Worm (Caenorhabditis elegans): ENCODE data around the gene acr-3.

- no peak for TF ChIP-seq unc-39 (tag; optimal IDR thresholded peaks at IDR 0.05)
- no peak for TF ChIP-seq unc-62 (GFP tag; optimal IDR thresholded peaks at IDR 0.05)
- TF ChIP-seq nhr-12 (tag; optimal IDR thresholded peaks at IDR 0.05), result no peak
- TF ChIP-seq elt-1 (tag; optimal IDR thresholded peaks at IDR 0.05; ENCODE audit: borderline replicate concordance, insufficient read depth), result no peak
- no peak for TF ChIP-seq snpc-4 (tag; optimal IDR thresholded peaks at IDR 0.05)
These were observed 40.8 kb downstream of the acr-3 start for ce11 chrX:6750145-6750544.
